Fruit fly (Drosophila melanogaster) S2 (cell line): ENCODE measurements around the gene HDAC4.

ENCODE experiments used
- CG8478 ChIP-seq: fragments of >200 bp; optimal IDR thresholded peaks from 2 replicates; lab custom pipeline; 2018
- CTCF ChIP-seq, 2 experiments: fragments of >200 bp; optimal IDR thresholded peaks; 2 replicates each; lab custom pipeline; 2018

DNA sequence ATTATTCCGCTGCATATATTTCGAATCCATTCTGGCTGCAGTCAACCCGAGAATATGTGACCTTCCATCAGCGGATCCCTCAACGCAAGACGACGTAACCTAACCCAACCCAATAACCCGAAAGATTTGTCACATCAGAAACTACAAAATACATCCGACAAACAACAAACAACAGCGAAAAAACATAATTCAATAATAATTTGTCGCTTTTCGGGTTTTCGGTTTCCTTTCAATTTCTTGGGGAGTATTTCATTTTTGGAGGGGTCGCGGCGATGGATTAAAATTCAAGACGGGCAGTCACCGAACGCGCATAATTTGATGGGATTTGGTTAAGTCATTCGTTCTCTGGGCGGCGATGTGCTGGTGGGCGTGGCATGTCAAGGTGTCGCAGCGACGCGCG lies 54.5 kb downstream of the HDAC4 start:
- TF ChIP-seq CTCF (optimal IDR thresholded peaks at IDR 0.05; lab: Kevin White, UChicago), result no peak
- no peak for TF ChIP-seq CG8478 (lab: Kevin White, UChicago)
